Worm (Caenorhabditis elegans) whole organism, mixed stage, embryonic: ENCODE data around the gene C02B8.3.

Experiments used
- elt-1 ChIP-seq: sonication (generic microtip); optimal IDR thresholded peaks from 2 replicates; lab custom pipeline; 2017; ENCODE audit warnings: missing genetic modification characterization, mild to moderate bottlenecking, missing compliant biosample characterization, antibody characterized with exemption, moderate library complexity, borderline replicate concordance; ENCODE audit not compliant: insufficient read depth
- lin-13 ChIP-seq: fragments of 150-350 bp; optimal IDR thresholded peaks from 2 replicates; lab custom pipeline; 2014; ENCODE audit warnings: missing biosample characterization, missing genetic modification characterization
- mab-5 ChIP-seq: fragments of 150-350 bp; optimal IDR thresholded peaks from 2 replicates; lab custom pipeline; 2014; ENCODE audit warnings: missing biosample characterization, missing genetic modification characterization
- unc-120 ChIP-seq: sonication (generic microtip); optimal IDR thresholded peaks from 2 replicates; lab custom pipeline; 2017; ENCODE audit warnings: missing genetic modification characterization, missing compliant biosample characterization; ENCODE audit not compliant: poor library complexity, severe bottlenecking
- unc-39 ChIP-seq: fragments of 150-350 bp; optimal IDR thresholded peaks from 2 replicates; lab custom pipeline; 2014; ENCODE audit warnings: missing biosample characterization, missing genetic modification characterization
- unc-62 ChIP-seq: fragments of 150-350 bp; optimal IDR thresholded peaks from 2 replicates; lab custom pipeline; 2014; ENCODE audit warnings: missing biosample characterization, missing genetic modification reagents, missing genetic modification characterization
- ztf-11 ChIP-seq: fragments of 150-350 bp; optimal IDR thresholded peaks from 2 replicates; lab custom pipeline; 2014; ENCODE audit warnings: missing biosample characterization, missing genetic modification characterization

- TF ChIP-seq mab-5 (no peak), unc-62 (GFP tag; lab: Kevin White, UChicago) (no peak), unc-39 (tag; lab: Kevin White, UChicago) (no peak), elt-1 (tag; lab: Kevin White, UChicago) (no peak), lin-13 (tag; lab: Kevin White, UChicago) (no peak), unc-120 (tag; lab: Kevin White, UChicago) (no peak), ztf-11 (tag; lab: Kevin White, UChicago) (no peak)
These were observed at the start of gene C02B8.3 for ce11 chrX:8139146-8139545.
